Fruit fly (Drosophila melanogaster) whole organism, embryonic: ENCODE data around the gene Rab18.

Experiments used
- Adf1 ChIP-seq: fragments of 200-800 bp; sonication (Bioruptor generic); IDR thresholded peaks from 2 replicates; pipeline ENCODE4 v1.3.6; 2022; ENCODE audit warnings: missing biosample characterization, missing genetic modification characterization
- Aef1 ChIP-seq: fragments of 200-800 bp; sonication (Bioruptor generic); IDR thresholded peaks from 3 replicates; pipeline ENCODE4 v1.3.6; 2022; ENCODE audit warnings: missing biosample characterization, missing genetic modification characterization
- Bgb ChIP-seq: fragments of 200-800 bp; sonication (Bioruptor generic); IDR thresholded peaks from 2 replicates; pipeline ENCODE4 v1.3.6; 2022; ENCODE audit warnings: missing biosample characterization, missing genetic modification characterization; ENCODE audit not compliant: partially characterized antibody
- CG10543 ChIP-seq: fragments of 200-800 bp; sonication (Bioruptor generic); optimal IDR thresholded peaks from 3 replicates; lab custom pipeline; 2017; ENCODE audit warnings: missing biosample characterization, mild to moderate bottlenecking, missing genetic modification characterization, moderate library complexity
- CG12155 ChIP-seq: fragments of 200-800 bp; sonication (Bioruptor generic); optimal IDR thresholded peaks from 3 replicates; lab custom pipeline; 2016; ENCODE audit warnings: missing biosample characterization, missing genetic modification characterization
- CG12391 ChIP-seq: fragments of 200-800 bp; sonication (Bioruptor generic); optimal IDR thresholded peaks from 3 replicates; lab custom pipeline; 2018; ENCODE audit warnings: missing biosample characterization, mild to moderate bottlenecking, missing genetic modification characterization, moderate library complexity
- CG13287 ChIP-seq: fragments of 200-800 bp; sonication (Bioruptor generic); IDR thresholded peaks from 2 replicates; pipeline ENCODE4 v1.3.6; 2022; ENCODE audit warnings: missing biosample characterization, missing genetic modification characterization; ENCODE audit not compliant: partially characterized antibody
- CG13894 ChIP-seq: fragments of 200-800 bp; sonication (Bioruptor generic); optimal IDR thresholded peaks from 3 replicates; lab custom pipeline; 2018; ENCODE audit warnings: missing biosample characterization, mild to moderate bottlenecking, missing genetic modification characterization, moderate library complexity
- CG15011 ChIP-seq: fragments of 200-800 bp; sonication (Bioruptor generic); optimal IDR thresholded peaks from 3 replicates; lab custom pipeline; 2018; ENCODE audit warnings: missing biosample characterization, mild to moderate bottlenecking, missing genetic modification characterization
- CG1529 ChIP-seq: fragments of 200-800 bp; sonication (Bioruptor generic); optimal IDR thresholded peaks from 3 replicates; lab custom pipeline; 2018; ENCODE audit warnings: missing biosample characterization, missing genetic modification characterization
- CG15479 ChIP-seq: fragments of 200-800 bp; sonication (Bioruptor generic); optimal IDR thresholded peaks from 3 replicates; lab custom pipeline; 2019; ENCODE audit warnings: missing biosample characterization, mild to moderate bottlenecking, missing genetic modification characterization, moderate library complexity
- CG1603 ChIP-seq: fragments of 200-800 bp; sonication (Bioruptor generic); optimal IDR thresholded peaks from 2 replicates; lab custom pipeline; 2019; ENCODE audit warnings: missing biosample characterization, mild to moderate bottlenecking, missing genetic modification characterization, moderate library complexity
- CG17385 ChIP-seq: fragments of 200-800 bp; sonication (Bioruptor generic); optimal IDR thresholded peaks from 3 replicates; lab custom pipeline; 2018; ENCODE audit warnings: missing biosample characterization, mild to moderate bottlenecking, missing genetic modification characterization
- CG1832 ChIP-seq: fragments of 200-800 bp; sonication (Bioruptor generic); optimal IDR thresholded peaks from 2 replicates; lab custom pipeline; 2017; ENCODE audit warnings: missing biosample characterization, mild to moderate bottlenecking, missing genetic modification characterization, inconsistent platforms
- CG3163 ChIP-seq: fragments of 200-800 bp; sonication (Bioruptor generic); optimal IDR thresholded peaks from 3 replicates; lab custom pipeline; 2016; ENCODE audit warnings: missing biosample characterization, missing genetic modification characterization
- CG32532 ChIP-seq: fragments of 200-800 bp; sonication (Bioruptor generic); IDR thresholded peaks from 2 replicates; pipeline ENCODE4 v1.3.6; 2022; ENCODE audit warnings: missing biosample characterization, missing genetic modification characterization
- CG4328 ChIP-seq: fragments of 200-800 bp; sonication (Bioruptor generic); optimal IDR thresholded peaks from 3 replicates; lab custom pipeline; 2017; ENCODE audit warnings: missing biosample characterization, missing genetic modification reagents, missing genetic modification characterization
- CG4360 ChIP-seq: fragments of 200-800 bp; sonication (Bioruptor generic); IDR thresholded peaks from 2 replicates; pipeline ENCODE4 v1.3.6; 2022; ENCODE audit warnings: missing biosample characterization, missing genetic modification characterization
- CG6765 ChIP-seq: fragments of 200-800 bp; sonication (Bioruptor generic); optimal IDR thresholded peaks from 3 replicates; lab custom pipeline; 2017; ENCODE audit warnings: missing biosample characterization, mild to moderate bottlenecking, missing genetic modification characterization
- CG7271 ChIP-seq: fragments of 200-800 bp; sonication (Bioruptor generic); optimal IDR thresholded peaks from 2 replicates; lab custom pipeline; 2018; ENCODE audit warnings: missing biosample characterization, mild to moderate bottlenecking, missing genetic modification characterization, moderate library complexity
- CG7928 ChIP-seq: fragments of 200-800 bp; sonication (Bioruptor generic); optimal IDR thresholded peaks from 2 replicates; lab custom pipeline; 2017; ENCODE audit warnings: missing biosample characterization, mild to moderate bottlenecking, missing genetic modification characterization
- CG9876 ChIP-seq: fragments of 200-800 bp; sonication (Bioruptor generic); optimal IDR thresholded peaks from 2 replicates; lab custom pipeline; 2016; ENCODE audit warnings: missing biosample characterization, missing genetic modification characterization
- Dref ChIP-seq: fragments of 200-800 bp; sonication (Bioruptor generic); IDR thresholded peaks from 2 replicates; pipeline ENCODE4 v1.3.6; 2022; ENCODE audit warnings: missing biosample characterization, missing genetic modification characterization
- Drgx ChIP-seq: fragments of 200-800 bp; sonication (Bioruptor generic); IDR thresholded peaks from 2 replicates; pipeline ENCODE4 v1.3.6; 2022; ENCODE audit warnings: missing biosample characterization, missing genetic modification characterization
- HLH4C ChIP-seq: fragments of 200-800 bp; sonication (Bioruptor generic); IDR thresholded peaks from 3 replicates; pipeline ENCODE4 v1.3.6; 2022; ENCODE audit warnings: missing biosample characterization, missing genetic modification characterization; ENCODE audit not compliant: partially characterized antibody
- HmgZ ChIP-seq: fragments of 200-800 bp; sonication (Bioruptor generic); optimal IDR thresholded peaks from 2 replicates; lab custom pipeline; 2018; ENCODE audit warnings: missing biosample characterization, mild to moderate bottlenecking, missing genetic modification characterization
- Pdp1 ChIP-seq, 2 experiments: fragments of 200-800 bp; sonication (Bioruptor generic); optimal IDR thresholded peaks; 3 replicates each; lab custom pipeline; 2016; ENCODE audit warnings: missing biosample characterization in 2 of 2, missing genetic modification characterization in 2 of 2, mild to moderate bottlenecking in 1 of 2, moderate library complexity in 1 of 2
- Sin3A ChIP-seq: fragments of >200 bp; optimal IDR thresholded peaks from 2 replicates; lab custom pipeline; 2018
- Trl ChIP-seq, 3 experiments: fragments of >200 bp in 2 of 3; fragments of 200-800 bp in 1 of 3; sonication (Bioruptor generic) in 1 of 3; optimal IDR thresholded peaks; 2 replicates in 1 of 3; 3 replicates in 2 of 3; lab custom pipeline; 2016 to 2017; ENCODE audit warnings: missing biosample characterization in 1 of 3, missing genetic modification characterization in 1 of 3
- Xrp1 ChIP-seq: fragments of 200-800 bp; sonication (Bioruptor generic); IDR thresholded peaks from 2 replicates; pipeline ENCODE4 v1.3.6; 2022; ENCODE audit warnings: missing biosample characterization, missing genetic modification characterization
- bowl ChIP-seq: fragments of 200-800 bp; sonication (Bioruptor generic); IDR thresholded peaks from 2 replicates; pipeline ENCODE4 v1.3.6; 2022; ENCODE audit warnings: missing biosample characterization, missing genetic modification characterization
- cg ChIP-seq: fragments of 200-800 bp; sonication (Bioruptor generic); optimal IDR thresholded peaks from 3 replicates; lab custom pipeline; 2019; ENCODE audit warnings: missing biosample characterization, mild to moderate bottlenecking, missing genetic modification characterization, moderate library complexity
- chinmo ChIP-seq: fragments of 200-800 bp; sonication (Bioruptor generic); IDR thresholded peaks from 4 replicates; pipeline ENCODE4 v1.3.6; 2022; ENCODE audit warnings: missing biosample characterization, missing genetic modification characterization; ENCODE audit not compliant: partially characterized antibody
- fru ChIP-seq: fragments of >200 bp; optimal IDR thresholded peaks from 2 replicates; lab custom pipeline; 2017
- jumu ChIP-seq: fragments of 200-800 bp; sonication (Bioruptor generic); optimal IDR thresholded peaks from 3 replicates; lab custom pipeline; 2016; ENCODE audit warnings: missing biosample characterization, missing genetic modification characterization
- kni ChIP-seq: fragments of 200-800 bp; sonication (Bioruptor generic); optimal IDR thresholded peaks from 3 replicates; lab custom pipeline; 2017; ENCODE audit warnings: mild to moderate bottlenecking, missing biosample characterization, missing genetic modification reagents, missing genetic modification characterization
- oc ChIP-seq: fragments of 200-800 bp; sonication (Bioruptor generic); optimal IDR thresholded peaks from 2 replicates; lab custom pipeline; 2018; ENCODE audit warnings: missing biosample characterization, mild to moderate bottlenecking, missing genetic modification characterization, moderate library complexity
- p53 ChIP-seq: fragments of 200-800 bp; sonication (Bioruptor generic); optimal IDR thresholded peaks from 2 replicates; lab custom pipeline; 2016; ENCODE audit warnings: missing biosample characterization, missing genetic modification characterization
- pb ChIP-seq: fragments of 200-800 bp; sonication (Bioruptor generic); optimal IDR thresholded peaks from 3 replicates; lab custom pipeline; 2016; ENCODE audit warnings: missing biosample characterization, missing genetic modification characterization
- pros ChIP-seq: fragments of 200-800 bp; sonication (Bioruptor generic); optimal IDR thresholded peaks from 3 replicates; lab custom pipeline; 2019; ENCODE audit warnings: missing biosample characterization, mild to moderate bottlenecking, missing genetic modification characterization, moderate library complexity
- pzg ChIP-seq: fragments of 200-800 bp; sonication (Bioruptor generic); optimal IDR thresholded peaks from 3 replicates; lab custom pipeline; 2018; ENCODE audit warnings: missing biosample characterization, mild to moderate bottlenecking, missing genetic modification characterization, moderate library complexity
- sens ChIP-seq: fragments of 200-800 bp; sonication (Bioruptor generic); peaks from one replicate; lab custom pipeline; 2016; ENCODE audit warnings: missing biosample characterization, missing genetic modification characterization
- sob ChIP-seq: fragments of 200-800 bp; sonication (Bioruptor generic); IDR thresholded peaks from 2 replicates; pipeline ENCODE4 v1.3.6; 2022; ENCODE audit warnings: missing biosample characterization, missing genetic modification characterization
- ttk ChIP-seq: fragments of 200-800 bp; sonication (Bioruptor generic); IDR thresholded peaks from 2 replicates; pipeline ENCODE4 v2.1.2; 2022; ENCODE audit warnings: missing biosample characterization, missing genetic modification characterization
- twi ChIP-seq: fragments of 200-800 bp; optimal IDR thresholded peaks from 2 replicates; lab custom pipeline; 2019; ENCODE audit warnings: missing biosample characterization, mild to moderate bottlenecking, missing genetic modification characterization, moderate library complexity
- vnd ChIP-seq: fragments of 200-800 bp; sonication (Bioruptor generic); IDR thresholded peaks from 3 replicates; pipeline ENCODE4 v1.3.6; 2022; ENCODE audit warnings: missing biosample characterization, missing genetic modification characterization; ENCODE audit not compliant: partially characterized antibody

Rab18 gene

dm6 chrX:5690651-5691379, 19.2 kb upstream of the Rab18 start (continued):
- peak; percentile 0 for TF ChIP-seq pb (GFP tag; lab: Kevin White, UChicago)
- TF ChIP-seq vnd, result 0 out of 3 replicates have a peak, but pooled peaks have one; percentile 12
- peak; percentile 53; the same call in 2 of the 3 replicates for TF ChIP-seq HLH4C (GFP tag; lab: Robert Waterston, UW)
- peak; percentile 32 for TF ChIP-seq CG13287 (GFP tag; lab: Robert Waterston, UW)
- no peak for TF ChIP-seq ttk (GFP tag; lab: Robert Waterston, UW)
- peak; percentile 44 for TF ChIP-seq Bgb
- TF ChIP-seq pzg, result peak; percentile 20
- TF ChIP-seq Pdp1 (GFP tag; optimal IDR thresholded peaks at IDR 0.05; lab: Kevin White, UChicago), result peak in 1 of 2 experiments; percentile 5
- TF ChIP-seq Dref (GFP tag; lab: Robert Waterston, UW), result peak; percentile 64
- TF ChIP-seq cg (GFP tag; lab: Kevin White, UChicago), result peak; percentile 86

- TF ChIP-seq pros (peak; percentile 17), fru (no peak), CG10543 (peak; percentile 30), Aef1 (GFP tag; lab: Robert Waterston, UW) (peak; percentile 41; the same call in 2 of the 3 replicates), twi (tag; lab: Kevin White, UChicago) (peak; percentile 5), Adf1 (GFP tag; lab: Robert Waterston, UW) (peak; percentile 91), p53 (peak; percentile 75), sob (GFP tag; lab: Robert Waterston, UW) (no peak), oc (tag; lab: Kevin White, UChicago) (peak; percentile 32), Xrp1 (GFP tag; lab: Robert Waterston, UW) (no peak), CG32532 (GFP tag; lab: Robert Waterston, UW) (no peak), chinmo (GFP tag; lab: Robert Waterston, UW) (peak; percentile 87; the same call in 3 of the 4 replicates), CG4360 (GFP tag; lab: Robert Waterston, UW) (peak; percentile 94), sens (GFP tag; lab: Kevin White, UChicago) (no peak), kni (GFP tag; lab: Kevin White, UChicago) (peak; percentile 40), CG17385 (peak; percentile 83), Trl (optimal IDR thresholded peaks at IDR 0.05; lab: Kevin White, UChicago) (peak in 1 of 2 experiments; percentile 15), Trl (GFP tag; optimal IDR thresholded peaks at IDR 0.05; lab: Kevin White, UChicago) (no peak), pzg (no peak)
These were observed 18.6 kb upstream of the Rab18 start for dm6 chrX:5690216-5690523.

dm6 chrX:5689417-5690215, 18.0 kb upstream of the Rab18 start, which contains the start of the genes PGAP1 and cv:
TSS of gene PGAP1 (minus strand) at chrX:5689473.
TSS of gene cv (plus strand) at chrX:5690002.
- TF ChIP-seq CG13894 (tag; lab: Kevin White, UChicago) (peak; percentile 89), CG9876 (GFP tag; lab: Kevin White, UChicago) (no peak), CG15011 (GFP tag; lab: Kevin White, UChicago) (no peak), CG6765 (GFP tag; lab: Kevin White, UChicago) (no peak), CG7271 (tag; lab: Kevin White, UChicago) (no peak), jumu (no peak), HmgZ (tag; lab: Kevin White, UChicago) (no peak), Drgx (GFP tag; lab: Robert Waterston, UW) (no peak), CG1529 (GFP tag; lab: Kevin White, UChicago) (no peak), CG15479 (GFP tag; lab: Kevin White, UChicago) (peak; percentile 81), CG12391 (tag; lab: Kevin White, UChicago) (peak; percentile 48), CG17385 (no peak), CG3163 (GFP tag; lab: Kevin White, UChicago) (no peak), Sin3A (lab: Kevin White, UChicago) (no peak), bowl (GFP tag; lab: Robert Waterston, UW) (no peak), CG7928 (no peak), CG12155 (GFP tag; lab: Kevin White, UChicago) (peak; percentile 18), CG1832 (GFP tag; lab: Kevin White, UChicago) (no peak), CG1603 (tag; lab: Kevin White, UChicago) (no peak), twi (tag; lab: Kevin White, UChicago) (no peak), HLH4C (GFP tag; lab: Robert Waterston, UW) (peak; percentile 68), CG4328 (GFP tag; lab: Kevin White, UChicago) (no peak)
